Worm (Caenorhabditis elegans) whole organism, L1 larva: Measurements from ENCODE around the gene W08F4.7.
A peak's percentile ranks its signal among the peaks of the same experiment; 100 is the strongest.

Experiments
- C34B4.2 ChIP-seq: sonication (generic microtip); optimal IDR thresholded peaks from 2 replicates; lab custom pipeline; 2017; ENCODE audit warnings: mild to moderate bottlenecking, missing genetic modification characterization, missing compliant biosample characterization
- F16B12.6 ChIP-seq: fragments of 150-350 bp; optimal IDR thresholded peaks from 2 replicates; lab custom pipeline; 2014; ENCODE audit warnings: missing biosample characterization, missing genetic modification characterization
- alr-1 ChIP-seq: fragments of 200-800 bp; sonication (Bioruptor generic); optimal IDR thresholded peaks from 2 replicates; lab custom pipeline; 2018; ENCODE audit warnings: borderline replicate concordance, mild to moderate bottlenecking, missing genetic modification characterization, missing compliant biosample characterization
- blmp-1 ChIP-seq: fragments of 150-350 bp; optimal IDR thresholded peaks from 2 replicates; lab custom pipeline; 2014; ENCODE audit warnings: missing biosample characterization, missing genetic modification characterization
- ceh-63 ChIP-seq: fragments of 200-800 bp; sonication (Bioruptor generic); optimal IDR thresholded peaks from 2 replicates; lab custom pipeline; 2018; ENCODE audit warnings: mild to moderate bottlenecking, missing genetic modification characterization, missing compliant biosample characterization
- dpl-1 ChIP-seq, 3 experiments: fragments of 150-350 bp in 2 of 3; sonication (generic microtip) in 1 of 3; optimal IDR thresholded peaks; 2 replicates each; lab custom pipeline; 2014 to 2017; ENCODE audit warnings: missing biosample characterization in 3 of 3, missing genetic modification characterization in 3 of 3, missing genetic modification reagents in 3 of 3
- dsc-1 ChIP-seq: sonication (generic microtip); optimal IDR thresholded peaks from 2 replicates; lab custom pipeline; 2016; ENCODE audit warnings: mild to moderate bottlenecking, missing genetic modification characterization, missing compliant biosample characterization
- efl-1 ChIP-seq, 4 experiments: fragments of 150-350 bp; optimal IDR thresholded peaks in 3 of 4; peaks in 1 of 4; 1 replicate in 1 of 4; 2 replicates in 3 of 4; lab custom pipeline; 2014; ENCODE audit warnings: missing biosample characterization in 2 of 4, missing genetic modification characterization in 2 of 4, missing genetic modification reagents in 2 of 4
- egl-13 ChIP-seq: sonication (generic microtip); optimal IDR thresholded peaks from 2 replicates; lab custom pipeline; 2016; ENCODE audit warnings: missing genotype, missing genetic modification reagents, missing genetic modification characterization, missing compliant biosample characterization
- egl-27 ChIP-seq, 2 experiments: fragments of 150-350 bp in 1 of 2; sonication (generic microtip); optimal IDR thresholded peaks; 3 replicates each; lab custom pipeline; 2017 to 2018; ENCODE audit warnings: missing biosample characterization in 2 of 2, missing genetic modification characterization in 2 of 2, missing genetic modification reagents in 2 of 2
- fkh-4 ChIP-seq: sonication (generic microtip); optimal IDR thresholded peaks from 2 replicates; lab custom pipeline; 2016; ENCODE audit warnings: missing compliant biosample characterization, missing genetic modification characterization, borderline replicate concordance
- fkh-8 ChIP-seq: sonication (generic microtip); optimal IDR thresholded peaks from 2 replicates; lab custom pipeline; 2016; ENCODE audit warnings: mild to moderate bottlenecking, missing genetic modification characterization, missing compliant biosample characterization
- grh-1 ChIP-seq: fragments of 200-800 bp; sonication (Bioruptor generic); IDR thresholded peaks from 2 replicates; pipeline ENCODE4 v1.3.6; 2022; ENCODE audit warnings: missing genetic modification reagents, missing genetic modification characterization, missing compliant biosample characterization
- hlh-4 ChIP-seq: sonication (generic microtip); optimal IDR thresholded peaks from 2 replicates; lab custom pipeline; 2016; ENCODE audit warnings: mild to moderate bottlenecking, missing genetic modification characterization, missing compliant biosample characterization
- irx-1 ChIP-seq: sonication (generic microtip); optimal IDR thresholded peaks from 2 replicates; lab custom pipeline; 2016; ENCODE audit warnings: missing genetic modification characterization, missing compliant biosample characterization
- jun-1 ChIP-seq: fragments of 150-350 bp; optimal IDR thresholded peaks from 2 replicates; lab custom pipeline; 2014; ENCODE audit warnings: missing biosample characterization, missing genetic modification reagents, missing genetic modification characterization
- lin-13 ChIP-seq: fragments of 150-350 bp; optimal IDR thresholded peaks from 2 replicates; lab custom pipeline; 2014; ENCODE audit warnings: missing biosample characterization, missing genetic modification reagents, missing genetic modification characterization
- lin-15B ChIP-seq: fragments of 150-350 bp; sonication (generic microtip); optimal IDR thresholded peaks from 3 replicates; lab custom pipeline; 2014; ENCODE audit warnings: missing biosample characterization, missing genetic modification characterization
- lin-35 ChIP-seq, 2 experiments: fragments of 150-350 bp; optimal IDR thresholded peaks; 2 replicates each; lab custom pipeline; 2014; ENCODE audit warnings: missing biosample characterization in 2 of 2, missing genetic modification characterization in 2 of 2, missing genetic modification reagents in 2 of 2
- lir-3 ChIP-seq: sonication (generic microtip); optimal IDR thresholded peaks from 2 replicates; lab custom pipeline; 2016; ENCODE audit warnings: mild to moderate bottlenecking, missing genetic modification characterization, moderate library complexity, missing compliant biosample characterization; ENCODE audit not compliant: poor library complexity
- lsy-2 ChIP-seq, 2 experiments: fragments of 150-350 bp; optimal IDR thresholded peaks; 2 replicates each; lab custom pipeline; 2014; ENCODE audit warnings: missing biosample characterization in 2 of 2, missing genetic modification characterization in 2 of 2
- mab-9 ChIP-seq: fragments of 200-800 bp; sonication (Bioruptor generic); IDR thresholded peaks from 2 replicates; pipeline ENCODE4 v1.3.6; 2022; ENCODE audit warnings: missing genetic modification reagents, missing genetic modification characterization, missing compliant biosample characterization
- mdl-1 ChIP-seq, 2 experiments: fragments of 150-350 bp; optimal IDR thresholded peaks; 2 replicates each; lab custom pipeline; 2014 to 2017; ENCODE audit warnings: missing biosample characterization in 2 of 2, missing genetic modification characterization in 2 of 2, inconsistent platforms in 1 of 2
- mep-1 ChIP-seq: fragments of 150-350 bp; optimal IDR thresholded peaks from 2 replicates; lab custom pipeline; 2014; ENCODE audit warnings: missing biosample characterization, missing genetic modification characterization
- nhr-11 ChIP-seq: fragments of 150-350 bp; optimal IDR thresholded peaks from 2 replicates; lab custom pipeline; 2014; ENCODE audit warnings: missing biosample characterization, missing genetic modification characterization
- nhr-19 ChIP-seq: fragments of 200-800 bp; sonication (Bioruptor generic); conservative IDR thresholded peaks from 2 replicates; pipeline ENCODE4 v1.3.6; 2022; ENCODE audit warnings: missing genetic modification characterization, missing compliant biosample characterization
- nhr-20 ChIP-seq: sonication (generic microtip); optimal IDR thresholded peaks from 2 replicates; lab custom pipeline; 2016; ENCODE audit warnings: mild to moderate bottlenecking, missing genetic modification characterization, missing compliant biosample characterization
- nhr-237 ChIP-seq: fragments of 150-350 bp; optimal IDR thresholded peaks from 2 replicates; lab custom pipeline; 2014; ENCODE audit warnings: missing biosample characterization, missing genetic modification characterization
- nhr-28 ChIP-seq: fragments of 150-350 bp; optimal IDR thresholded peaks from 2 replicates; lab custom pipeline; 2014; ENCODE audit warnings: missing biosample characterization, missing genetic modification characterization
- nhr-47 ChIP-seq: sonication (generic microtip); optimal IDR thresholded peaks from 2 replicates; lab custom pipeline; 2016; ENCODE audit warnings: mild to moderate bottlenecking, missing genetic modification characterization, moderate library complexity, missing compliant biosample characterization
- nhr-71 ChIP-seq: sonication (generic microtip); optimal IDR thresholded peaks from 2 replicates; lab custom pipeline; 2016; ENCODE audit warnings: mild to moderate bottlenecking, missing genetic modification characterization, moderate library complexity, missing compliant biosample characterization
- nhr-77 ChIP-seq: fragments of 150-350 bp; optimal IDR thresholded peaks from 2 replicates; lab custom pipeline; 2014; ENCODE audit warnings: missing biosample characterization, missing genetic modification characterization
- nhr-84 ChIP-seq: sonication (generic microtip); optimal IDR thresholded peaks from 2 replicates; lab custom pipeline; 2017; ENCODE audit warnings: missing biosample characterization, missing genetic modification characterization
- nhr-85 ChIP-seq: sonication (generic microtip); peaks from one replicate; lab custom pipeline; 2016; ENCODE audit warnings: missing genetic modification characterization, inconsistent platforms, missing compliant biosample characterization
- nhr-90 ChIP-seq: sonication (generic microtip); optimal IDR thresholded peaks from 2 replicates; lab custom pipeline; 2016; ENCODE audit warnings: mild to moderate bottlenecking, missing genetic modification characterization, missing compliant biosample characterization; ENCODE audit not compliant: poor library complexity
- pag-3 ChIP-seq: sonication (generic microtip); optimal IDR thresholded peaks from 2 replicates; lab custom pipeline; 2017; ENCODE audit warnings: missing genetic modification characterization, mild to moderate bottlenecking, missing compliant biosample characterization, antibody characterized with exemption, borderline replicate concordance; ENCODE audit not compliant: insufficient read depth
- pqm-1 ChIP-seq: sonication (generic microtip); optimal IDR thresholded peaks from 3 replicates; lab custom pipeline; 2017; ENCODE audit warnings: missing biosample characterization, missing genetic modification characterization
- rnt-1 ChIP-seq: sonication (generic microtip); optimal IDR thresholded peaks from 2 replicates; lab custom pipeline; 2016; ENCODE audit warnings: mild to moderate bottlenecking, missing genetic modification characterization, moderate library complexity, missing compliant biosample characterization
- snpc-4 ChIP-seq: fragments of 150-350 bp; optimal IDR thresholded peaks from 2 replicates; lab custom pipeline; 2014; ENCODE audit warnings: missing biosample characterization, missing genetic modification characterization
- snu-23 ChIP-seq: sonication (generic microtip); optimal IDR thresholded peaks from 2 replicates; lab custom pipeline; 2016; ENCODE audit warnings: missing genetic modification characterization, missing compliant biosample characterization
- sptf-1 ChIP-seq: fragments of 150-350 bp; optimal IDR thresholded peaks from 2 replicates; lab custom pipeline; 2014; ENCODE audit warnings: missing biosample characterization, missing genetic modification characterization
- swsn-7 ChIP-seq: sonication (generic microtip); optimal IDR thresholded peaks from 2 replicates; lab custom pipeline; 2016; ENCODE audit warnings: missing genetic modification characterization, missing compliant biosample characterization
- tbx-2 ChIP-seq: sonication (generic microtip); optimal IDR thresholded peaks from 2 replicates; lab custom pipeline; 2016; ENCODE audit warnings: missing genetic modification characterization, missing compliant biosample characterization
- tlp-1 ChIP-seq: fragments of 150-350 bp; optimal IDR thresholded peaks from 2 replicates; lab custom pipeline; 2014; ENCODE audit warnings: missing biosample characterization, missing genetic modification characterization
- unc-86 ChIP-seq: sonication (generic microtip); optimal IDR thresholded peaks from 2 replicates; lab custom pipeline; 2016; ENCODE audit warnings: missing genetic modification characterization, missing compliant biosample characterization
- unc-98 ChIP-seq: fragments of 200-800 bp; sonication (Bioruptor generic); IDR thresholded peaks from 2 replicates; pipeline ENCODE4 v1.3.6; 2022; ENCODE audit warnings: missing genetic modification characterization, missing compliant biosample characterization
- zag-1 ChIP-seq: fragments of 150-350 bp; optimal IDR thresholded peaks from 2 replicates; lab custom pipeline; 2014; ENCODE audit warnings: missing biosample characterization, missing genetic modification characterization
- ztf-11 ChIP-seq, 2 experiments: sonication (generic microtip); optimal IDR thresholded peaks; 2 replicates each; lab custom pipeline; 2016 to 2017; ENCODE audit warnings: missing genetic modification characterization in 2 of 2, missing biosample characterization in 1 of 2, missing compliant biosample characterization in 1 of 2

The W08F4.7 gene

DNA sequence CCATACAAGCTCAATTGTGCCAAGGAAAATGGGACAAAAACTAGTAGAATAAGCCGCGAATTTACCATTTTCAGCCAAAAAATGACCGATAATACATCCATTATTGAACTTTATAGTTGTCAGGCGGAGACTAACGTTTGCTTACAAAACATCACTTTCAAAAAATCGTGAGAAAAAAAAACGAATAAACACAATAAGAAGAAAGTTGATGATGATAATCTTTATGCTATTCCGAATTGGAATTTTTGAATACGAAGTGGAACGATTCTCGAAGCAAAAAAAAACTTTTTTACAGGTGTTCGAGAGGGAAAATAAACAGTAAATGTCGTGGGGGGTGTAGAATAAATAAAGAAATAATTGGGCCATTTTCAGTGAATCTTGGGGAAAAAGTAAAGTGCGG is at the start of gene W08F4.7:
TSS of gene W08F4.7 (minus strand) at position 101 of the 400 bp plus-strand sequence.
- TF ChIP-seq F16B12.6 (no peak), irx-1 (tag; lab: Kevin White, UChicago) (no peak), nhr-85 (tag; lab: Kevin White, UChicago) (peak; percentile 8)

DNA sequence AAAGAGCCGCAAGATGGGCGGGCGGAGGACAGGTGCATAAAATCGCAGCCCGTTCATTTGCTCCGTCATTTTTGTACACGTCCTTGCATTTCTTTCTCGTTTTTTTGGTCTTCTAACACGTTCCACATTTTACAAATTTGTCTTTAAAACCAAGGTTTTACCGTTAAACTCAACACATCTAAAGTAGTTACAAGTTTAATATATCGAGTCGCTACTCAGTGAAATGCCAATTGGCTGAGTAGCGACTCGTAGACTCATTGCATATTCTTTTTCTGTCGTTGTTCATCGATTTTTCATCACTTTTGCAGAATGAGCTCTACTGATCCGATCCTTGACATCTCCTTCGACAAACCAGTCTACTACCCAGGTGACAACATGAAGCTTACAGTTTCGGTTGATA is 49.7 kb upstream of the W08F4.7 start, which contains the start of gene arrd-1:
TSS of gene arrd-1 (plus strand) at position 301 of the 400 bp plus-strand sequence.
- TF ChIP-seq efl-1 (optimal IDR thresholded peaks at IDR 0.05; lab: Kevin White, UChicago) (no peak), efl-1 (GFP tag; optimal IDR thresholded peaks at IDR 0.05 in 1 of 2; lab: Kevin White, UChicago) (peak in 1 of 2 experiments; percentile 3), jun-1 (tag; lab: Kevin White, UChicago) (no peak), ztf-11 (tag; optimal IDR thresholded peaks at IDR 0.05; lab: Kevin White, UChicago) (no peak)

DNA sequence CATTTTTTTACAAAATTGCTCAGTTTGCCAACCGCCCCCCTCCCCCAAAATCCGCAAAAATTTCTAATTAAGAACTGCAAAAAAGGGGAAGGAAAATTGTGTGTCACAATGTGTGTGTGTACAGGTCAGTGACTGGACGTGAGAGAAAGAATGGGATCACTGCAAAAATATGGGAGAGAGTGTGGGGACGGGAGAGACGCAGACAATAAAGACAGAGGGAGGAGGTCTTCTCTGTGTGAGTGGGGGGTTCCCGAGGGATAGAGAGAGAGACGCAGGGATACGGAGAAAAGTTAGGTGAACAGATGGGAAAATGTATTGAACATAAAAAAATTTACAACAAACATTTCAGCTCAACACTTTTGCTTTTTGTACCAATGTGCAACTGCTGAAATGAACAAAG is 48.4 kb upstream of the W08F4.7 start:
- no peak for TF ChIP-seq lin-13 (GFP tag; lab: Kevin White, UChicago)
- no peak for TF ChIP-seq ceh-63 (GFP tag; lab: Kevin White, UChicago)
- peak; percentile 60 for TF ChIP-seq swsn-7
- no peak for TF ChIP-seq jun-1 (tag; lab: Kevin White, UChicago)
- peak; percentile 38 for TF ChIP-seq nhr-77 (tag; lab: Kevin White, UChicago)
- TF ChIP-seq mdl-1 (tag; optimal IDR thresholded peaks at IDR 0.05; lab: Kevin White, UChicago) = peak in 1 of 2 experiments; percentile 52
- no peak for TF ChIP-seq fkh-4
- TF ChIP-seq nhr-11 (tag; lab: Kevin White, UChicago) = no peak
- peak; percentile 69 for TF ChIP-seq blmp-1
- TF ChIP-seq unc-98 (GFP tag; lab: Robert Waterston, UW) = peak; percentile 41; the same call in 1 of the 2 replicates
- no peak for TF ChIP-seq zag-1
- TF ChIP-seq nhr-84 (tag; lab: Kevin White, UChicago) = no peak
- TF ChIP-seq nhr-47 (tag; lab: Kevin White, UChicago) = no peak
- no peak for TF ChIP-seq mab-9 (GFP tag; lab: Robert Waterston, UW)
- TF ChIP-seq mep-1 (tag; lab: Kevin White, UChicago) = peak; percentile 64
- TF ChIP-seq grh-1 (GFP tag; lab: Robert Waterston, UW) = peak; percentile 57; the same call in 1 of the 2 replicates
- TF ChIP-seq pqm-1 (tag; lab: Kevin White, UChicago) = no peak
- peak; percentile 71 for TF ChIP-seq rnt-1 (tag; lab: Kevin White, UChicago)
- peak; percentile 5 for TF ChIP-seq lir-3
- peak; percentile 59 for TF ChIP-seq nhr-90 (tag; lab: Kevin White, UChicago)
- no peak for TF ChIP-seq tlp-1 (tag; lab: Kevin White, UChicago)
- peak; percentile 56 for TF ChIP-seq dsc-1 (tag; lab: Kevin White, UChicago)
- peak; percentile 79 for TF ChIP-seq snu-23 (GFP tag; lab: Kevin White, UChicago)
- no peak for TF ChIP-seq egl-13 (tag; lab: Kevin White, UChicago)
- TF ChIP-seq sptf-1 (tag; lab: Kevin White, UChicago) = no peak
- peak; percentile 33 for TF ChIP-seq pag-3 (tag; lab: Kevin White, UChicago)
- no peak for TF ChIP-seq hlh-4 (tag; lab: Kevin White, UChicago)
- no peak for TF ChIP-seq nhr-28 (tag; lab: Kevin White, UChicago)
- TF ChIP-seq egl-27 (tag; optimal IDR thresholded peaks at IDR 0.05; lab: Kevin White, UChicago) = no peak
- TF ChIP-seq nhr-71 = peak; percentile 77
- no peak for TF ChIP-seq lin-15B (tag; lab: Kevin White, UChicago)
- no peak for TF ChIP-seq snpc-4 (tag; lab: Kevin White, UChicago)
- no peak for TF ChIP-seq alr-1 (tag; lab: Kevin White, UChicago)
- TF ChIP-seq fkh-8 (tag; lab: Kevin White, UChicago) = no peak
- peak; percentile 63 for TF ChIP-seq nhr-20 (tag; lab: Kevin White, UChicago)
- TF ChIP-seq lin-35 (GFP tag; optimal IDR thresholded peaks at IDR 0.05; lab: Kevin White, UChicago) = peak; percentile 29 to 59
- no peak for TF ChIP-seq C34B4.2 (tag; lab: Kevin White, UChicago)
- TF ChIP-seq nhr-19 (GFP tag; lab: Robert Waterston, UW) = peak; percentile 49; the same call in 1 of the 2 replicates
- peak; percentile 15 to 46 (median 44) for TF ChIP-seq dpl-1 (GFP tag; optimal IDR thresholded peaks at IDR 0.05; lab: Kevin White, UChicago)
- no peak for TF ChIP-seq unc-86
- TF ChIP-seq nhr-237 (tag; lab: Kevin White, UChicago) = no peak
- TF ChIP-seq F16B12.6 = peak; percentile 36
- peak in 1 of 2 experiments; percentile 59 for TF ChIP-seq lsy-2 (tag; optimal IDR thresholded peaks at IDR 0.05; lab: Kevin White, UChicago)
- peak; percentile 43 for TF ChIP-seq tbx-2
